Worm (Caenorhabditis elegans) whole organism, L2 larva: ENCODE data around the gene sto-1.

Experiments
- ceh-82 ChIP-seq: fragments of 150-350 bp; optimal IDR thresholded peaks from 2 replicates; lab custom pipeline; 2014; ENCODE audit warnings: missing biosample characterization, missing genetic modification characterization
- egl-27 ChIP-seq: sonication (generic microtip); optimal IDR thresholded peaks from 3 replicates; lab custom pipeline; 2017; ENCODE audit warnings: missing biosample characterization, missing genetic modification reagents, missing genetic modification characterization
- elt-3 ChIP-seq: sonication (generic microtip); optimal IDR thresholded peaks from 2 replicates; lab custom pipeline; 2017; ENCODE audit warnings: missing biosample characterization, missing genetic modification characterization
- mab-5 ChIP-seq: fragments of 150-350 bp; optimal IDR thresholded peaks from 2 replicates; lab custom pipeline; 2014; ENCODE audit warnings: missing biosample characterization, missing genetic modification characterization
- mdl-1 ChIP-seq, 2 experiments: fragments of 150-350 bp in 1 of 2; sonication (generic microtip) in 1 of 2; optimal IDR thresholded peaks; 2 replicates each; lab custom pipeline; 2017; ENCODE audit warnings: missing biosample characterization in 2 of 2, missing genetic modification characterization in 2 of 2
- nhr-11 ChIP-seq: fragments of 150-350 bp; optimal IDR thresholded peaks from 2 replicates; lab custom pipeline; 2014; ENCODE audit warnings: missing biosample characterization, missing genetic modification characterization
- nhr-25 ChIP-seq: fragments of 150-350 bp; sonication (generic microtip); optimal IDR thresholded peaks from 3 replicates; lab custom pipeline; 2014; ENCODE audit warnings: missing biosample characterization, missing genetic modification characterization
- zag-1 ChIP-seq: fragments of 150-350 bp; optimal IDR thresholded peaks from 2 replicates; lab custom pipeline; 2014; ENCODE audit warnings: missing biosample characterization, missing genetic modification characterization

DNA sequence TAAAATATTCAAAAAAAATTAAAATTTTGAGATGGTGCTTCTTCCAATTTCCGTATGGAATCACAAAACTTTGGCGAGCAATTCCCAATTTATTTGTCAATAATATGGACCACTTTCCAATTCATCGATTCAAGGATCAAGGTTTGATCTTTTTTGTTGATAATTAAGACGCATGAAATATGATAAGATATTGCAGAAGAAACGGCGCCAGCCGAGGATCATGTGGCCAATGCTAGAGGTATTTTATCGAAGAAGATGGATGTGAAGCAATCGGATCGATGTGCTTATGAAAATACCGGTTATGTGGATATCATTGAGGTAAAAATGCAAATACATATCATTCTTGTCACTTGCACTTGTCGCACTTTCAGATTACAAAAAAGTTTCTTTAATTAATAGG is 12.2 kb upstream of the sto-1 start:
- no peak for TF ChIP-seq nhr-11 (tag; lab: Kevin White, UChicago)
- TF ChIP-seq zag-1 (tag; lab: Kevin White, UChicago), result no peak
- no peak for TF ChIP-seq mdl-1 (tag; optimal IDR thresholded peaks at IDR 0.05; lab: Kevin White, UChicago)
- no peak for TF ChIP-seq elt-3
- no peak for TF ChIP-seq nhr-25
- TF ChIP-seq ceh-82, result no peak
- no peak for TF ChIP-seq mab-5 (tag; lab: Kevin White, UChicago)
- TF ChIP-seq egl-27, result no peak
